Worm (Caenorhabditis elegans): Measurements from ENCODE around the gene osm-11.

Gene osm-11

ce11 chrX:17420585-17421459, 560 bp downstream of the osm-11 start:
- TF ChIP-seq unc-62 (GFP tag; optimal IDR thresholded peaks at IDR 0.05): no peak

- TF ChIP-seq unc-62 (GFP tag; optimal IDR thresholded peaks at IDR 0.05): no peak
These were observed 1.4 kb downstream of the osm-11 start for ce11 chrX:17419813-17420584.

ce11 chrX:17417505-17418004, 3.8 kb downstream of the osm-11 start:
- TF ChIP-seq unc-62 (GFP tag; optimal IDR thresholded peaks at IDR 0.05): no peak

ce11 chrX:17413868-17414267, 7.5 kb downstream of the osm-11 start, which contains the start of gene crb-1:
TSS of gene crb-1 (minus strand) at chrX:17414014.
- TF ChIP-seq unc-62 (GFP tag; optimal IDR thresholded peaks at IDR 0.05): no peak

- no peak for TF ChIP-seq unc-62 (GFP tag; optimal IDR thresholded peaks at IDR 0.05)
These were observed 8.7 kb downstream of the osm-11 start for ce11 chrX:17412642-17413041.

- no peak for TF ChIP-seq unc-62 (GFP tag; optimal IDR thresholded peaks at IDR 0.05)
These were observed 12.5 kb downstream of the osm-11 start for ce11 chrX:17408855-17409254.

- no peak for TF ChIP-seq unc-62 (GFP tag; optimal IDR thresholded peaks at IDR 0.05)
These were observed 18.3 kb downstream of the osm-11 start for ce11 chrX:17403058-17403457.

- no peak for TF ChIP-seq unc-62 (GFP tag; optimal IDR thresholded peaks at IDR 0.05)
These were observed 20.1 kb downstream of the osm-11 start, which contains the start of gene F11C7.6 for ce11 chrX:17401264-17401663. TSS of gene F11C7.6 (plus strand) at chrX:17401564.

ce11 chrX:17400425-17400824, 21.0 kb downstream of the osm-11 start:
- TF ChIP-seq unc-62 (GFP tag; optimal IDR thresholded peaks at IDR 0.05): no peak

- no peak for TF ChIP-seq unc-62 (GFP tag; optimal IDR thresholded peaks at IDR 0.05)
These were observed 23.1 kb downstream of the osm-11 start, which contains the start of gene F11C7.7 for ce11 chrX:17398293-17398692. TSS of gene F11C7.7 (plus strand) at chrX:17398593.

ce11 chrX:17396456-17396855, 24.9 kb downstream of the osm-11 start, which contains the start of the genes vap-1 and F11C7.2:
TSS of gene vap-1 (minus strand) at chrX:17396556.
TSS of gene F11C7.2 (plus strand) at chrX:17396814.
- TF ChIP-seq unc-62 (GFP tag; optimal IDR thresholded peaks at IDR 0.05): no peak

- TF ChIP-seq unc-62 (GFP tag; optimal IDR thresholded peaks at IDR 0.05): no peak
These were observed 29.2 kb downstream of the osm-11 start for ce11 chrX:17392182-17392581.

- TF ChIP-seq unc-62 (GFP tag; optimal IDR thresholded peaks at IDR 0.05): no peak
These were observed 29.9 kb downstream of the osm-11 start, which contains the start of gene F10D7.5 for ce11 chrX:17391515-17391914. TSS of gene F10D7.5 (minus strand) at chrX:17391615.

- no peak for TF ChIP-seq unc-62 (GFP tag; optimal IDR thresholded peaks at IDR 0.05)
These were observed 30.9 kb downstream of the osm-11 start for ce11 chrX:17390531-17390930.

ce11 chrX:17386130-17386529, 35.3 kb downstream of the osm-11 start:
- no peak for TF ChIP-seq unc-62 (GFP tag; optimal IDR thresholded peaks at IDR 0.05)

ce11 chrX:17385102-17385501, 36.3 kb downstream of the osm-11 start:
- TF ChIP-seq unc-62 (GFP tag; optimal IDR thresholded peaks at IDR 0.05): no peak
